Fruit fly (Drosophila melanogaster) whole organism, wandering third instar larva: ENCODE results near the gene Wdr37.

Experiments used
- OdsH ChIP-seq: fragments of 200-800 bp; sonication (Bioruptor generic); optimal IDR thresholded peaks from 2 replicates; lab custom pipeline; 2016; ENCODE audit warnings: missing biosample characterization, mild to moderate bottlenecking, missing genetic modification characterization
- Rel ChIP-seq, 2 experiments: fragments of 200-800 bp; sonication (Bioruptor generic) in 1 of 2; optimal IDR thresholded peaks; 2 replicates in 1 of 2; 3 replicates in 1 of 2; lab custom pipeline; 2016 to 2019; ENCODE audit warnings: mild to moderate bottlenecking in 2 of 2, missing biosample characterization in 2 of 2, missing genetic modification characterization in 2 of 2, moderate library complexity in 1 of 2
- fru ChIP-seq: fragments of 200-800 bp; sonication (Bioruptor generic); optimal IDR thresholded peaks from 3 replicates; lab custom pipeline; 2016; ENCODE audit warnings: missing biosample characterization, mild to moderate bottlenecking, missing genetic modification characterization
- h ChIP-seq: fragments of 200-800 bp; sonication (Bioruptor generic); optimal IDR thresholded peaks from 3 replicates; lab custom pipeline; 2016; ENCODE audit warnings: missing biosample characterization, mild to moderate bottlenecking, missing genetic modification characterization
- pan ChIP-seq: fragments of >200 bp; optimal IDR thresholded peaks from 2 replicates; lab custom pipeline; 2017
- rgr ChIP-seq: fragments of 200-800 bp; sonication (Bioruptor generic); optimal IDR thresholded peaks from 3 replicates; lab custom pipeline; 2016; ENCODE audit warnings: missing biosample characterization, mild to moderate bottlenecking, missing genetic modification characterization
- tai ChIP-seq: sonication (Bioruptor generic); optimal IDR thresholded peaks from 2 replicates; lab custom pipeline; 2016; ENCODE audit warnings: missing biosample characterization, missing genetic modification characterization
- usp ChIP-seq: fragments of >200 bp; optimal IDR thresholded peaks from 2 replicates; lab custom pipeline; 2017; ENCODE audit warnings: missing biosample characterization, missing genetic modification characterization

DNA sequence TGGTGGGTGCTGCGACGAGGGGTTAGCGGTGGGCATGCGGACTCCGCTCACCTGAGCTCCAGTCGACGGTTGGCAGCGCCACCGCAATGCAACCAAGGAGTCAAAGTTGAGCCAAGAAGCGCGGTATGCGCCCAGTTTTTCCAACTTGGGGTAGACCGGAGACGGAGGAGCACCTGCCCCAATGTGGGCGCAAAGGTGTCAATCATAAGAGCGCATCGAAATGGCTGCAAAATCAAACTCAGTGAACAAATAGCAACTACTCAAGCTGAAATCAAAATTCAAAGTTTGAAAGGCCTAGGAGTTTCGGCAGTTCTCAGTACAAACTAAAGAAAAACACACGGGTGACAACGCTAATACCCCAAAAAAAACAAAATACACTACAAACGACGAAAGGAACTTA, 40.8 kb downstream of the Wdr37 start, which contains the start of gene hmw:
- TF ChIP-seq pan (lab: Kevin White, UChicago) (no peak), rgr (GFP tag; lab: Kevin White, UChicago) (no peak), fru (GFP tag; lab: Kevin White, UChicago) (no peak), h (no peak), usp (no peak), tai (GFP tag; lab: Kevin White, UChicago) (no peak), Rel (GFP tag; optimal IDR thresholded peaks at IDR 0.05; lab: Kevin White, UChicago) (no peak), Rel (tag; optimal IDR thresholded peaks at IDR 0.05; lab: Kevin White, UChicago) (no peak), OdsH (no peak)
